Fruit fly (Drosophila melanogaster) whole organism, embryonic: ENCODE measurements around the gene Lip3.
A peak's percentile ranks its signal among the peaks of the same experiment; 100 is the strongest.

Experiments
- Ada2b ChIP-seq: fragments of 200-800 bp; sonication (Bioruptor generic); IDR thresholded peaks from 2 replicates; pipeline ENCODE4 v1.3.6; 2022; ENCODE audit warnings: missing biosample characterization, missing genetic modification characterization
- BtbVII ChIP-seq: fragments of 200-800 bp; sonication (Bioruptor generic); optimal IDR thresholded peaks from 3 replicates; lab custom pipeline; 2017; ENCODE audit warnings: missing biosample characterization, mild to moderate bottlenecking, missing genetic modification characterization
- CG10321 ChIP-seq: fragments of 200-800 bp; sonication (Bioruptor generic); IDR thresholded peaks from 2 replicates; pipeline ENCODE4 v1.3.6; 2022; ENCODE audit warnings: missing biosample characterization, missing genetic modification characterization
- CG10366 ChIP-seq: fragments of 200-800 bp; sonication (Bioruptor generic); IDR thresholded peaks from 2 replicates; pipeline ENCODE4 v1.3.6; 2022; ENCODE audit warnings: missing biosample characterization, missing genetic modification characterization
- CG10462 ChIP-seq: fragments of 200-800 bp; sonication (Bioruptor generic); optimal IDR thresholded peaks from 2 replicates; lab custom pipeline; 2016; ENCODE audit warnings: missing biosample characterization, missing genetic modification characterization
- CG12104 ChIP-seq: fragments of 200-800 bp; sonication (Bioruptor generic); optimal IDR thresholded peaks from 3 replicates; lab custom pipeline; 2016; ENCODE audit warnings: missing biosample characterization, missing genetic modification characterization
- CG14667 ChIP-seq: fragments of 200-800 bp; sonication (Bioruptor generic); IDR thresholded peaks from 2 replicates; pipeline ENCODE4 v1.3.6; 2022; ENCODE audit warnings: missing biosample characterization, missing genetic modification characterization
- CG1602 ChIP-seq: fragments of 200-800 bp; sonication (Bioruptor generic); optimal IDR thresholded peaks from 3 replicates; lab custom pipeline; 2016; ENCODE audit warnings: missing biosample characterization, missing genetic modification characterization
- CG17361 ChIP-seq: fragments of 200-800 bp; sonication (Bioruptor generic); IDR thresholded peaks from 3 replicates; pipeline ENCODE4 v1.3.6; 2022; ENCODE audit warnings: missing biosample characterization, missing genetic modification characterization
- CG17612 ChIP-seq: fragments of 200-800 bp; sonication (Bioruptor generic); IDR thresholded peaks from 2 replicates; pipeline ENCODE4 v1.3.6; 2022; ENCODE audit warnings: missing biosample characterization, missing genetic modification characterization
- CG2678 ChIP-seq: fragments of 200-800 bp; sonication (Bioruptor generic); optimal IDR thresholded peaks from 3 replicates; lab custom pipeline; 2019; ENCODE audit warnings: missing biosample characterization, mild to moderate bottlenecking, missing genetic modification characterization, moderate library complexity
- CG31224 ChIP-seq: fragments of 200-800 bp; sonication (Bioruptor generic); IDR thresholded peaks from 2 replicates; pipeline ENCODE4 v1.3.6; 2022; ENCODE audit warnings: missing biosample characterization, missing genetic modification characterization
- CG3163 ChIP-seq: fragments of 200-800 bp; sonication (Bioruptor generic); optimal IDR thresholded peaks from 3 replicates; lab custom pipeline; 2016; ENCODE audit warnings: missing biosample characterization, missing genetic modification characterization
- CG3407 ChIP-seq: fragments of 200-800 bp; sonication (Bioruptor generic); optimal IDR thresholded peaks from 2 replicates; lab custom pipeline; 2018; ENCODE audit warnings: missing biosample characterization, mild to moderate bottlenecking, missing genetic modification characterization
- CG4854 ChIP-seq: fragments of 200-800 bp; sonication (Bioruptor generic); optimal IDR thresholded peaks from 2 replicates; lab custom pipeline; 2016; ENCODE audit warnings: missing biosample characterization, missing genetic modification characterization, inconsistent platforms
- CG6683 ChIP-seq: fragments of 200-800 bp; sonication (Bioruptor generic); optimal IDR thresholded peaks from 2 replicates; lab custom pipeline; 2017; ENCODE audit warnings: missing biosample characterization, mild to moderate bottlenecking, missing genetic modification characterization, missing genetic modification reagents
- CG7786 ChIP-seq: fragments of 200-800 bp; sonication (Bioruptor generic); optimal IDR thresholded peaks from 2 replicates; lab custom pipeline; 2016; ENCODE audit warnings: missing biosample characterization, missing genetic modification characterization
- CG8388 ChIP-seq: fragments of 200-800 bp; sonication (Bioruptor generic); optimal IDR thresholded peaks from 2 replicates; lab custom pipeline; 2019; ENCODE audit warnings: missing biosample characterization, mild to moderate bottlenecking, missing genetic modification characterization, moderate library complexity
- CG8765 ChIP-seq: fragments of 200-800 bp; sonication (Bioruptor generic); IDR thresholded peaks from 2 replicates; pipeline ENCODE4 v1.3.6; 2022; ENCODE audit warnings: missing biosample characterization, missing genetic modification characterization
- CG9876 ChIP-seq: fragments of 200-800 bp; sonication (Bioruptor generic); optimal IDR thresholded peaks from 2 replicates; lab custom pipeline; 2016; ENCODE audit warnings: missing biosample characterization, missing genetic modification characterization
- CHES-1-like ChIP-seq: fragments of 200-800 bp; sonication (Bioruptor generic); optimal IDR thresholded peaks from 2 replicates; lab custom pipeline; 2016; ENCODE audit warnings: missing biosample characterization, missing genetic modification characterization
- Dbx ChIP-seq: fragments of 200-800 bp; sonication (Bioruptor generic); IDR thresholded peaks from 3 replicates; pipeline ENCODE4 v1.3.6; 2022; ENCODE audit warnings: missing biosample characterization, missing genetic modification characterization
- Dip2 ChIP-seq: fragments of 200-800 bp; sonication (Bioruptor generic); IDR thresholded peaks from 2 replicates; pipeline ENCODE4 v1.3.6; 2022; ENCODE audit warnings: missing biosample characterization, missing genetic modification characterization
- Dll ChIP-seq: fragments of 200-800 bp; sonication (Bioruptor generic); IDR thresholded peaks from 4 replicates; pipeline ENCODE4 v1.3.6; 2022; ENCODE audit warnings: missing biosample characterization, missing genetic modification characterization; ENCODE audit not compliant: partially characterized antibody
- Elba2 ChIP-seq: fragments of 200-800 bp; sonication (Bioruptor generic); optimal IDR thresholded peaks from 3 replicates; lab custom pipeline; 2016; ENCODE audit warnings: missing biosample characterization, missing genetic modification characterization
- HHEX ChIP-seq: fragments of 200-800 bp; sonication (Bioruptor generic); optimal IDR thresholded peaks from 3 replicates; lab custom pipeline; 2017; ENCODE audit warnings: missing biosample characterization, mild to moderate bottlenecking, missing genetic modification characterization, missing genetic modification reagents
- HLH3B ChIP-seq: fragments of 200-800 bp; sonication (Bioruptor generic); IDR thresholded peaks from 2 replicates; pipeline ENCODE4 v1.3.6; 2022; ENCODE audit warnings: missing biosample characterization, missing genetic modification characterization
- HLH4C ChIP-seq: fragments of 200-800 bp; sonication (Bioruptor generic); IDR thresholded peaks from 3 replicates; pipeline ENCODE4 v1.3.6; 2022; ENCODE audit warnings: missing biosample characterization, missing genetic modification characterization; ENCODE audit not compliant: partially characterized antibody
- Optix ChIP-seq: fragments of 200-800 bp; sonication (Bioruptor generic); IDR thresholded peaks from 3 replicates; pipeline ENCODE4 v1.3.6; 2022; ENCODE audit warnings: missing biosample characterization, missing genetic modification characterization
- Ptx1 ChIP-seq: fragments of 200-800 bp; sonication (Bioruptor generic); IDR thresholded peaks from 2 replicates; pipeline ENCODE4 v1.3.6; 2022; ENCODE audit warnings: missing biosample characterization, missing genetic modification characterization
- Stat92E ChIP-seq, 3 experiments: fragments of >200 bp in 2 of 3; fragments of 200-800 bp in 1 of 3; sonication (Bioruptor generic) in 1 of 3; optimal IDR thresholded peaks; 2 replicates each; lab custom pipeline; 2017 to 2019; ENCODE audit warnings: missing biosample characterization in 3 of 3, missing genetic modification characterization in 3 of 3, mild to moderate bottlenecking in 1 of 3, moderate library complexity in 1 of 3
- da ChIP-seq: fragments of 200-800 bp; sonication (Bioruptor generic); optimal IDR thresholded peaks from 2 replicates; lab custom pipeline; 2016; ENCODE audit warnings: missing biosample characterization, missing genetic modification characterization
- dm ChIP-seq: fragments of 200-800 bp; sonication (Bioruptor generic); optimal IDR thresholded peaks from 3 replicates; lab custom pipeline; 2016; ENCODE audit warnings: missing biosample characterization, missing genetic modification characterization
- eyg ChIP-seq: fragments of 200-800 bp; sonication (Bioruptor generic); optimal IDR thresholded peaks from 3 replicates; lab custom pipeline; 2016; ENCODE audit warnings: missing biosample characterization, missing genetic modification characterization
- hbn ChIP-seq: fragments of 200-800 bp; sonication (Bioruptor generic); IDR thresholded peaks from 2 replicates; pipeline ENCODE4 v1.3.6; 2022; ENCODE audit warnings: missing biosample characterization, missing genetic modification characterization; ENCODE audit not compliant: partially characterized antibody
- ken ChIP-seq: fragments of 200-800 bp; sonication (Bioruptor generic); IDR thresholded peaks from 3 replicates; pipeline ENCODE4 v1.3.6; 2022; ENCODE audit warnings: missing biosample characterization, missing genetic modification characterization
- lab ChIP-seq: fragments of 200-800 bp; sonication (Bioruptor generic); optimal IDR thresholded peaks from 3 replicates; lab custom pipeline; 2017; ENCODE audit warnings: missing biosample characterization, missing genetic modification characterization, mild to moderate bottlenecking, moderate library complexity, missing genetic modification reagents
- pan ChIP-seq, 4 experiments: fragments of >200 bp in 3 of 4; fragments of 200-800 bp in 1 of 4; sonication (Bioruptor generic) in 1 of 4; optimal IDR thresholded peaks in 3 of 4; IDR thresholded peaks in 1 of 4; 2 replicates each; pipeline versions ENCODE4 v1.3.6 to Lab custom; 2017 to 2022; ENCODE audit warnings: missing biosample characterization in 2 of 4, missing genetic modification characterization in 2 of 4, mixed read lengths in 1 of 4
- pb ChIP-seq: fragments of 200-800 bp; sonication (Bioruptor generic); optimal IDR thresholded peaks from 3 replicates; lab custom pipeline; 2016; ENCODE audit warnings: missing biosample characterization, missing genetic modification characterization
- pros ChIP-seq: fragments of 200-800 bp; sonication (Bioruptor generic); optimal IDR thresholded peaks from 3 replicates; lab custom pipeline; 2019; ENCODE audit warnings: missing biosample characterization, mild to moderate bottlenecking, missing genetic modification characterization, moderate library complexity
- rib ChIP-seq: fragments of 200-800 bp; sonication (Bioruptor generic); IDR thresholded peaks from 2 replicates; pipeline ENCODE4 v1.3.6; 2022; ENCODE audit warnings: missing biosample characterization, missing genetic modification characterization
- seq ChIP-seq: fragments of 200-800 bp; sonication (Bioruptor generic); IDR thresholded peaks from 2 replicates; pipeline ENCODE4 v1.3.6; 2022; ENCODE audit warnings: missing biosample characterization, missing genetic modification characterization
- slbo ChIP-seq: fragments of 200-800 bp; sonication (Bioruptor generic); IDR thresholded peaks from 2 replicates; pipeline ENCODE4 v1.3.6; 2022; ENCODE audit warnings: missing biosample characterization, missing genetic modification characterization
- slou ChIP-seq: fragments of 200-800 bp; sonication (Bioruptor generic); optimal IDR thresholded peaks from 3 replicates; lab custom pipeline; 2016; ENCODE audit warnings: missing biosample characterization, missing genetic modification characterization
- sna ChIP-seq: fragments of 200-800 bp; sonication (Bioruptor generic); IDR thresholded peaks from 2 replicates; pipeline ENCODE4 v1.3.6; 2022; ENCODE audit warnings: missing biosample characterization, missing genetic modification characterization; ENCODE audit not compliant: partially characterized antibody
- ssp ChIP-seq: fragments of 200-800 bp; sonication (Bioruptor generic); IDR thresholded peaks from 2 replicates; pipeline ENCODE4 v1.3.6; 2022; ENCODE audit warnings: missing biosample characterization, missing genetic modification characterization
- trem ChIP-seq: fragments of 200-800 bp; optimal IDR thresholded peaks from 3 replicates; lab custom pipeline; 2019; ENCODE audit warnings: missing biosample characterization, mild to moderate bottlenecking, missing genetic modification characterization, moderate library complexity
- unpg ChIP-seq: fragments of 200-800 bp; sonication (Bioruptor generic); optimal IDR thresholded peaks from 3 replicates; lab custom pipeline; 2018; ENCODE audit warnings: missing biosample characterization, mild to moderate bottlenecking, missing genetic modification characterization, moderate library complexity

Lip3 gene

DNA sequence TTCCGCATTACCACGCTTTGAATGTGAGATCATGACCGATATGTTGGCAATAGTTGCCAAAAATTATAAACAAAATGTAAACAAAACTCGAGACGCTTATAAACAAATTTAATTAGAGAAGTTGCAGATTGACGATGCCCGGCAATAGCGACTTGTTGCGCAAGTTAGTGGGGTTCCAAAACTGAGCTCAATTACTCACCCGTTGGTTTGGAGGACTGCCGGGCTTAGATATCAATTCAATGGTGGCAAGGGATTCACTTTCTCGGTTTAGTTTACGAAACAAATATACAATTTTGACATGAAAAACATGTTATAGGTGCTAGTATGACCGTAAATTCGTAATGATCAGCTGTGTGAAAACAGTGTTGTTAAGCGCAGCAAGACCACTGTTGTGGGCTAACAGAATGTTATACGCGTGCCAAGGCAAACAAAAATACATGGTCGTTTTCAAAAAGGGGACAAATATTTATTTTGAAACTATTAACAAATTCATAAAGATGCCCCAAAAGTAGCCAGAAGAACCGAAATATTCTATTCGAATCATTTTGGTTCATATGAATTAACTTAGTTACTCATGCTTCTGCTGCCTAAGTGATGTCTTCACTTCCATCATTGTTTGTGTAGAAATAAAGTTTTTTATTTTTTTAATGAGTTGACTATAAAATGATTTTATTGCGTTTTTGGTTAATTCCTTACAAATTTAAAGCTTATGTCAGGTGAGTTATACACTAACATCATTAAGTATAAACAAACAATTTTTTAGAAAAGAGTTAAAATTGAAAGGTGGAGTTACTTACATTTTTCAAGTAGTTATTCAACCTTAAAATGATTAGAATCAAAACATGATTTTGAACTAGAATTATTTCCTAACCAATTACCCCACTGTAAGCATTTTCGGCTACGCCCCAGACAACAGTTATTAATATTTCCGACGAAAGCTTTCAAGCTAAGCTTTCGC is 4.9 kb downstream of the Lip3 start, which contains the start of gene Elp6 (continued):
- TF ChIP-seq CG3163 (peak; percentile 30), rib (no peak), CG12104 (peak; percentile 72), CG4854 (GFP tag; lab: Kevin White, UChicago) (no peak), seq (GFP tag; lab: Robert Waterston, UW) (peak; percentile 46; the same call in 1 of the 2 replicates), ssp (GFP tag; lab: Robert Waterston, UW) (peak; percentile 46), pb (GFP tag; lab: Kevin White, UChicago) (no peak), HLH3B (GFP tag; lab: Robert Waterston, UW) (peak; percentile 66), CG17612 (0 out of 2 replicates have a peak, but pooled peaks have one; percentile 10), sna (GFP tag; lab: Robert Waterston, UW) (no peak), Stat92E (GFP tag; optimal IDR thresholded peaks at IDR 0.05; lab: Kevin White, UChicago) (no peak), pan (optimal IDR thresholded peaks at IDR 0.05; lab: Kevin White, UChicago) (no peak), pan (GFP tag; optimal IDR thresholded peaks at IDR 0.05 in 1 of 2, IDR thresholded peaks at IDR 0.05 in 1 of 2) (peak in 1 of 2 experiments; percentile 64), CG14667 (GFP tag; lab: Robert Waterston, UW) (no peak), ken (GFP tag; lab: Robert Waterston, UW) (0 out of 3 replicates have a peak, but pooled peaks have one; percentile 20), CHES-1-like (GFP tag; lab: Kevin White, UChicago) (no peak), eyg (GFP tag; lab: Kevin White, UChicago) (peak; percentile 52), CG6683 (GFP tag; lab: Kevin White, UChicago) (peak; percentile 19), slbo (GFP tag; lab: Robert Waterston, UW) (peak; percentile 88), Dip2 (GFP tag; lab: Robert Waterston, UW) (0 out of 2 replicates have a peak, but pooled peaks have one; percentile 6), CG3407 (no peak), unpg (GFP tag; lab: Kevin White, UChicago) (peak; percentile 38), Ptx1 (GFP tag; lab: Robert Waterston, UW) (peak; percentile 69), CG9876 (GFP tag; lab: Kevin White, UChicago) (no peak), CG31224 (GFP tag; lab: Robert Waterston, UW) (no peak; the same call in 1 of the 2 replicates), slou (peak; percentile 3), HLH4C (GFP tag; lab: Robert Waterston, UW) (no peak), CG2678 (tag; lab: Kevin White, UChicago) (peak; percentile 85), CG10366 (peak; percentile 66), lab (peak; percentile 72), CG8765 (GFP tag; lab: Robert Waterston, UW) (no peak), CG1602 (GFP tag; lab: Kevin White, UChicago) (peak; percentile 67), pros (GFP tag; lab: Kevin White, UChicago) (no peak), da (GFP tag; lab: Kevin White, UChicago) (no peak), dm (GFP tag; lab: Kevin White, UChicago) (peak; percentile 54), CG7786 (peak; percentile 35), CG10462 (GFP tag; lab: Kevin White, UChicago) (no peak), BtbVII (peak; percentile 41), Dll (GFP tag; lab: Robert Waterston, UW) (no peak), CG10321 (no peak), hbn (GFP tag; lab: Robert Waterston, UW) (no peak), Dbx (GFP tag; lab: Robert Waterston, UW) (peak; percentile 53; the same call in 2 of the 3 replicates), Optix (GFP tag; lab: Robert Waterston, UW) (no peak), trem (no peak), CG8388 (peak; percentile 36), Ada2b (GFP tag; lab: Robert Waterston, UW) (peak; percentile 57), Elba2 (no peak), CG17361 (GFP tag; lab: Robert Waterston, UW) (peak; percentile 90), HHEX (GFP tag; lab: Kevin White, UChicago) (peak; percentile 71)
